Worm (Caenorhabditis elegans) whole organism, mixed stage, embryonic: ENCODE results near the gene nspc-14.

Experiments used
- M03D4.4 ChIP-seq: sonication (generic microtip); optimal IDR thresholded peaks from 2 replicates; lab custom pipeline; 2017; ENCODE audit warnings: mild to moderate bottlenecking, missing genetic modification characterization, missing compliant biosample characterization
- bed-3 ChIP-seq: fragments of 200-800 bp; sonication (Bioruptor generic); optimal IDR thresholded peaks from 3 replicates; lab custom pipeline; 2018; ENCODE audit warnings: mild to moderate bottlenecking, missing genetic modification characterization, moderate library complexity, missing compliant biosample characterization
- blmp-1 ChIP-seq: fragments of 150-350 bp; optimal IDR thresholded peaks from 2 replicates; lab custom pipeline; 2014; ENCODE audit warnings: missing biosample characterization, missing genetic modification characterization
- ceh-39 ChIP-seq: fragments of 150-350 bp; optimal IDR thresholded peaks from 2 replicates; lab custom pipeline; 2014; ENCODE audit warnings: missing biosample characterization, missing genetic modification characterization
- ceh-43 ChIP-seq: fragments of 200-800 bp; sonication (Bioruptor generic); optimal IDR thresholded peaks from 2 replicates; lab custom pipeline; 2018; ENCODE audit warnings: mild to moderate bottlenecking, missing genetic modification characterization, moderate library complexity, missing compliant biosample characterization
- ceh-83 ChIP-seq: fragments of 200-800 bp; sonication (Bioruptor generic); optimal IDR thresholded peaks from 2 replicates; lab custom pipeline; 2018; ENCODE audit warnings: mild to moderate bottlenecking, missing genetic modification characterization, missing compliant biosample characterization
- ces-1 ChIP-seq: fragments of 150-350 bp; optimal IDR thresholded peaks from 2 replicates; lab custom pipeline; 2014; ENCODE audit warnings: missing biosample characterization, missing genetic modification reagents, missing genetic modification characterization
- cnd-1 ChIP-seq: fragments of 200-800 bp; sonication (Bioruptor generic); optimal IDR thresholded peaks from 2 replicates; lab custom pipeline; 2018; ENCODE audit warnings: mild to moderate bottlenecking, missing genetic modification characterization, missing compliant biosample characterization
- drap-1 ChIP-seq: fragments of 200-800 bp; sonication (Bioruptor generic); optimal IDR thresholded peaks from 3 replicates; lab custom pipeline; 2018; ENCODE audit warnings: mild to moderate bottlenecking, missing genetic modification characterization, missing compliant biosample characterization
- elt-1 ChIP-seq: sonication (generic microtip); optimal IDR thresholded peaks from 2 replicates; lab custom pipeline; 2017; ENCODE audit warnings: missing genetic modification characterization, mild to moderate bottlenecking, missing compliant biosample characterization, antibody characterized with exemption, moderate library complexity, borderline replicate concordance; ENCODE audit not compliant: insufficient read depth
- flh-1 ChIP-seq: fragments of 200-800 bp; sonication (Bioruptor generic); optimal IDR thresholded peaks from 2 replicates; lab custom pipeline; 2018; ENCODE audit warnings: mild to moderate bottlenecking, missing genetic modification characterization, moderate library complexity, missing compliant biosample characterization
- ham-2 ChIP-seq: fragments of 200-800 bp; sonication (Bioruptor generic); optimal IDR thresholded peaks from 2 replicates; lab custom pipeline; 2018; ENCODE audit warnings: mild to moderate bottlenecking, missing genetic modification characterization, missing compliant biosample characterization
- hlh-1 ChIP-seq: fragments of 150-350 bp; optimal IDR thresholded peaks from 2 replicates; lab custom pipeline; 2014; ENCODE audit warnings: missing biosample characterization, missing genetic modification reagents, missing genetic modification characterization
- lin-13 ChIP-seq: fragments of 150-350 bp; optimal IDR thresholded peaks from 2 replicates; lab custom pipeline; 2014; ENCODE audit warnings: missing biosample characterization, missing genetic modification characterization
- lin-32 ChIP-seq: fragments of 200-800 bp; sonication (Bioruptor generic); optimal IDR thresholded peaks from 2 replicates; lab custom pipeline; 2018; ENCODE audit warnings: mild to moderate bottlenecking, missing genetic modification characterization, missing compliant biosample characterization
- lsy-2 ChIP-seq: fragments of 150-350 bp; optimal IDR thresholded peaks from 2 replicates; lab custom pipeline; 2014; ENCODE audit warnings: missing biosample characterization, missing genetic modification characterization
- mab-5 ChIP-seq: fragments of 150-350 bp; optimal IDR thresholded peaks from 2 replicates; lab custom pipeline; 2014; ENCODE audit warnings: missing biosample characterization, missing genetic modification characterization
- mep-1 ChIP-seq: fragments of 150-350 bp; optimal IDR thresholded peaks from 2 replicates; lab custom pipeline; 2017; ENCODE audit warnings: missing biosample characterization, missing genetic modification reagents, missing genetic modification characterization, inconsistent platforms
- mls-2 ChIP-seq: sonication (generic microtip); optimal IDR thresholded peaks from 2 replicates; lab custom pipeline; 2016; ENCODE audit warnings: mild to moderate bottlenecking, missing genetic modification characterization, moderate library complexity, missing compliant biosample characterization
- nhr-12 ChIP-seq: fragments of 150-350 bp; optimal IDR thresholded peaks from 2 replicates; lab custom pipeline; 2014; ENCODE audit warnings: missing biosample characterization, missing genetic modification characterization
- nhr-2 ChIP-seq: fragments of 150-350 bp; optimal IDR thresholded peaks from 2 replicates; lab custom pipeline; 2014; ENCODE audit warnings: missing biosample characterization, missing genetic modification characterization
- nhr-28 ChIP-seq: fragments of 150-350 bp; optimal IDR thresholded peaks from 2 replicates; lab custom pipeline; 2014; ENCODE audit warnings: missing biosample characterization, missing genetic modification characterization
- nhr-76 ChIP-seq: sonication (generic microtip); optimal IDR thresholded peaks from 2 replicates; lab custom pipeline; 2017; ENCODE audit warnings: missing biosample characterization, missing genetic modification characterization
- pha-4 ChIP-seq: fragments of 150-350 bp; optimal IDR thresholded peaks from 2 replicates; lab custom pipeline; 2018; ENCODE audit warnings: missing biosample characterization, missing genetic modification reagents, missing genetic modification characterization
- sem-2 ChIP-seq: fragments of 200-800 bp; sonication (Bioruptor generic); optimal IDR thresholded peaks from 2 replicates; lab custom pipeline; 2018; ENCODE audit warnings: mild to moderate bottlenecking, missing genetic modification characterization, missing compliant biosample characterization
- snpc-4 ChIP-seq: fragments of 150-350 bp; optimal IDR thresholded peaks from 2 replicates; lab custom pipeline; 2014; ENCODE audit warnings: missing biosample characterization, missing genetic modification characterization
- sptf-1 ChIP-seq: sonication (generic microtip); optimal IDR thresholded peaks from 2 replicates; lab custom pipeline; 2017; ENCODE audit warnings: mild to moderate bottlenecking, missing genetic modification characterization, moderate library complexity, missing compliant biosample characterization
- tbx-8 ChIP-seq: fragments of 200-800 bp; sonication (Bioruptor generic); optimal IDR thresholded peaks from 2 replicates; lab custom pipeline; 2018; ENCODE audit warnings: mild to moderate bottlenecking, missing genetic modification characterization, moderate library complexity, missing compliant biosample characterization
- unc-120 ChIP-seq: sonication (generic microtip); optimal IDR thresholded peaks from 2 replicates; lab custom pipeline; 2017; ENCODE audit warnings: missing genetic modification characterization, missing compliant biosample characterization; ENCODE audit not compliant: poor library complexity, severe bottlenecking
- unc-39 ChIP-seq: fragments of 150-350 bp; optimal IDR thresholded peaks from 2 replicates; lab custom pipeline; 2014; ENCODE audit warnings: missing biosample characterization, missing genetic modification characterization
- unc-62 ChIP-seq: fragments of 150-350 bp; optimal IDR thresholded peaks from 2 replicates; lab custom pipeline; 2014; ENCODE audit warnings: missing biosample characterization, missing genetic modification reagents, missing genetic modification characterization
- ztf-11 ChIP-seq: fragments of 150-350 bp; optimal IDR thresholded peaks from 2 replicates; lab custom pipeline; 2014; ENCODE audit warnings: missing biosample characterization, missing genetic modification characterization

nspc-14 gene

ce11 chrX:12356581-12356980 is 2.3 kb downstream of the nspc-14 start, which contains the start of gene nspc-12:
TSS of gene nspc-12 (minus strand) at chrX:12356681.
- TF ChIP-seq ceh-83 (GFP tag; lab: Kevin White, UChicago) (no peak), blmp-1 (tag; lab: Kevin White, UChicago) (no peak), nhr-12 (no peak), mab-5 (tag; lab: Kevin White, UChicago) (no peak), elt-1 (tag; lab: Kevin White, UChicago) (no peak), ceh-39 (no peak), tbx-8 (GFP tag; lab: Kevin White, UChicago) (no peak), M03D4.4 (tag; lab: Kevin White, UChicago) (no peak), sem-2 (GFP tag; lab: Kevin White, UChicago) (no peak), lin-32 (no peak), nhr-76 (tag; lab: Kevin White, UChicago) (no peak), ceh-43 (GFP tag; lab: Kevin White, UChicago) (no peak), hlh-1 (tag; lab: Kevin White, UChicago) (no peak), ztf-11 (no peak), unc-39 (tag; lab: Kevin White, UChicago) (no peak), snpc-4 (tag; lab: Kevin White, UChicago) (no peak), mep-1 (no peak), unc-62 (GFP tag; lab: Kevin White, UChicago) (no peak), lsy-2 (tag; lab: Kevin White, UChicago) (no peak), unc-120 (tag; lab: Kevin White, UChicago) (no peak)

- no peak for TF ChIP-seq unc-120 (tag; lab: Kevin White, UChicago)
- no peak for TF ChIP-seq nhr-2 (tag; lab: Kevin White, UChicago)
- TF ChIP-seq ceh-39: no peak
- no peak for TF ChIP-seq ces-1
- no peak for TF ChIP-seq nhr-28 (tag; lab: Kevin White, UChicago)
- no peak for TF ChIP-seq cnd-1 (tag; lab: Kevin White, UChicago)
- no peak for TF ChIP-seq flh-1 (GFP tag; lab: Kevin White, UChicago)
- TF ChIP-seq mls-2: no peak
- TF ChIP-seq blmp-1 (tag; lab: Kevin White, UChicago): no peak
- TF ChIP-seq lin-32: no peak
- TF ChIP-seq pha-4 (tag; lab: Kevin White, UChicago): no peak
- TF ChIP-seq unc-62 (GFP tag; lab: Kevin White, UChicago): no peak
- no peak for TF ChIP-seq hlh-1 (tag; lab: Kevin White, UChicago)
- TF ChIP-seq sem-2 (GFP tag; lab: Kevin White, UChicago): no peak
- no peak for TF ChIP-seq lin-13 (tag; lab: Kevin White, UChicago)
- no peak for TF ChIP-seq bed-3 (GFP tag; lab: Kevin White, UChicago)
- no peak for TF ChIP-seq unc-39 (tag; lab: Kevin White, UChicago)
- no peak for TF ChIP-seq mab-5 (tag; lab: Kevin White, UChicago)
- TF ChIP-seq ham-2 (GFP tag; lab: Kevin White, UChicago): no peak
These were observed 6.0 kb downstream of the nspc-14 start, which contains the start of gene F42F12.4 for ce11 chrX:12352872-12353271. TSS of gene F42F12.4 (minus strand) at chrX:12352947.

ce11 chrX:12350207-12350606 is 8.7 kb downstream of the nspc-14 start, which contains the start of gene F42F12.3:
TSS of gene F42F12.3 (plus strand) at chrX:12350578.
- TF ChIP-seq pha-4 (tag; lab: Kevin White, UChicago) (peak; percentile 3), cnd-1 (tag; lab: Kevin White, UChicago) (no peak)

ce11 chrX:12348329-12348728 is 10.5 kb downstream of the nspc-14 start, which contains the start of gene F42F12.14:
TSS of gene F42F12.14 (plus strand) at chrX:12348629.
- no peak for TF ChIP-seq nhr-28 (tag; lab: Kevin White, UChicago)
- no peak for TF ChIP-seq nhr-76 (tag; lab: Kevin White, UChicago)
- no peak for TF ChIP-seq nhr-12
- no peak for TF ChIP-seq snpc-4 (tag; lab: Kevin White, UChicago)
- TF ChIP-seq ceh-83 (GFP tag; lab: Kevin White, UChicago): no peak
- TF ChIP-seq ceh-43 (GFP tag; lab: Kevin White, UChicago): no peak
- TF ChIP-seq flh-1 (GFP tag; lab: Kevin White, UChicago): no peak
- no peak for TF ChIP-seq mls-2
- TF ChIP-seq sptf-1 (tag; lab: Kevin White, UChicago): no peak
- no peak for TF ChIP-seq ces-1

- peak; percentile 23 for TF ChIP-seq unc-120 (tag; lab: Kevin White, UChicago)
- peak; percentile 13 for TF ChIP-seq drap-1 (GFP tag; lab: Kevin White, UChicago)
- peak; percentile 39 for TF ChIP-seq M03D4.4 (tag; lab: Kevin White, UChicago)
- no peak for TF ChIP-seq lin-32
- TF ChIP-seq, all 35 proteins: peak for 3
These were observed 11.0 kb downstream of the nspc-14 start for ce11 chrX:12347822-12348221.
